Worm (Caenorhabditis elegans) whole organism, L1 larva: ENCODE results near the gene srh-149.

Experiments
- ama-1 ChIP-seq: fragments of 150-350 bp; optimal IDR thresholded peaks from 2 replicates; lab custom pipeline; 2014
- elt-2 ChIP-seq: sonication (generic microtip); optimal IDR thresholded peaks from 2 replicates; lab custom pipeline; 2016; ENCODE audit warnings: missing genetic modification characterization, mild to moderate bottlenecking, inconsistent platforms, missing compliant biosample characterization, missing genetic modification reagents

ce11 chrV:15862599-15862998, 21.6 kb upstream of the srh-149 start, which contains the start of gene srz-12:
- TF ChIP-seq ama-1 (no peak), elt-2 (tag; lab: Kevin White, UChicago) (no peak)
